Worm (Caenorhabditis elegans) whole organism, L2 larva: ENCODE measurements around the gene R05G6.9.

Source experiments
- F13H6.1 ChIP-seq: sonication (generic microtip); optimal IDR thresholded peaks from 2 replicates; lab custom pipeline; 2016; ENCODE audit warnings: missing genetic modification characterization, missing compliant biosample characterization
- R02D3.7 ChIP-seq: fragments of 150-350 bp; optimal IDR thresholded peaks from 2 replicates; lab custom pipeline; 2014; ENCODE audit warnings: missing biosample characterization, missing genetic modification characterization
- Y55F3AM.14 ChIP-seq: fragments of 200-800 bp; sonication (Bioruptor generic); optimal IDR thresholded peaks from 2 replicates; lab custom pipeline; 2018; ENCODE audit warnings: mild to moderate bottlenecking, missing genetic modification characterization, missing compliant biosample characterization
- ZK546.5 ChIP-seq: sonication (generic microtip); optimal IDR thresholded peaks from 2 replicates; lab custom pipeline; 2017; ENCODE audit warnings: missing biosample characterization, missing genetic modification characterization
- alr-1 ChIP-seq: fragments of 150-350 bp; optimal IDR thresholded peaks from 2 replicates; lab custom pipeline; 2014; ENCODE audit warnings: missing biosample characterization, missing genetic modification characterization
- aly-2 ChIP-seq: fragments of 150-350 bp; optimal IDR thresholded peaks from 2 replicates; lab custom pipeline; 2014; ENCODE audit warnings: missing biosample characterization, missing genetic modification characterization
- ama-1 ChIP-seq: fragments of 150-350 bp; optimal IDR thresholded peaks from 2 replicates; lab custom pipeline; 2018; ENCODE audit warnings: inconsistent platforms
- blmp-1 ChIP-seq: sonication (generic microtip); optimal IDR thresholded peaks from 2 replicates; lab custom pipeline; 2017; ENCODE audit warnings: missing genetic modification characterization, mild to moderate bottlenecking, missing compliant biosample characterization, antibody characterized with exemption, moderate library complexity; ENCODE audit not compliant: insufficient read depth
- crh-2 ChIP-seq: sonication (generic microtip); optimal IDR thresholded peaks from 2 replicates; lab custom pipeline; 2017; ENCODE audit warnings: missing biosample characterization, missing genetic modification characterization
- dmd-4 ChIP-seq: sonication (generic microtip); optimal IDR thresholded peaks from 2 replicates; lab custom pipeline; 2017; ENCODE audit warnings: missing biosample characterization, missing genetic modification characterization
- fos-1 ChIP-seq: fragments of 150-350 bp; optimal IDR thresholded peaks from 2 replicates; lab custom pipeline; 2014; ENCODE audit warnings: missing biosample characterization, missing genetic modification characterization
- gmeb-1 ChIP-seq: fragments of 150-350 bp; optimal IDR thresholded peaks from 2 replicates; lab custom pipeline; 2014; ENCODE audit warnings: missing biosample characterization, missing genetic modification characterization
- lin-11 ChIP-seq: fragments of 150-350 bp; sonication (generic microtip); optimal IDR thresholded peaks from 2 replicates; lab custom pipeline; 2014; ENCODE audit warnings: missing biosample characterization, missing genetic modification characterization, inconsistent platforms, mixed read lengths
- lin-13 ChIP-seq: fragments of 150-350 bp; optimal IDR thresholded peaks from 2 replicates; lab custom pipeline; 2014; ENCODE audit warnings: missing biosample characterization, missing genetic modification reagents, missing genetic modification characterization
- lsy-2 ChIP-seq, 2 experiments: fragments of 150-350 bp in 1 of 2; sonication (generic microtip) in 1 of 2; optimal IDR thresholded peaks; 2 replicates each; lab custom pipeline; 2014 to 2017; ENCODE audit warnings: missing biosample characterization in 2 of 2, missing genetic modification characterization in 2 of 2
- mbf-1 ChIP-seq: sonication (generic microtip); optimal IDR thresholded peaks from 2 replicates; lab custom pipeline; 2017; ENCODE audit warnings: missing biosample characterization, missing genetic modification characterization
- nhr-237 ChIP-seq: fragments of 150-350 bp; optimal IDR thresholded peaks from 2 replicates; lab custom pipeline; 2014; ENCODE audit warnings: missing biosample characterization, missing genetic modification characterization
- nhr-25 ChIP-seq: fragments of 150-350 bp; sonication (generic microtip); optimal IDR thresholded peaks from 3 replicates; lab custom pipeline; 2014; ENCODE audit warnings: missing biosample characterization, missing genetic modification characterization
- nhr-6 ChIP-seq: fragments of 150-350 bp; optimal IDR thresholded peaks from 2 replicates; lab custom pipeline; 2014; ENCODE audit warnings: missing biosample characterization, missing genetic modification characterization
- nhr-77 ChIP-seq: fragments of 150-350 bp; optimal IDR thresholded peaks from 2 replicates; lab custom pipeline; 2014; ENCODE audit warnings: missing biosample characterization, missing genetic modification characterization
- peb-1 ChIP-seq: fragments of 150-350 bp; optimal IDR thresholded peaks from 2 replicates; lab custom pipeline; 2014; ENCODE audit warnings: missing biosample characterization, missing genetic modification characterization
- sem-4 ChIP-seq: fragments of 150-350 bp; optimal IDR thresholded peaks from 2 replicates; lab custom pipeline; 2014; ENCODE audit warnings: missing biosample characterization, missing genetic modification reagents, missing genetic modification characterization
- sma-3 ChIP-seq: sonication (generic microtip); optimal IDR thresholded peaks from 2 replicates; lab custom pipeline; 2016; ENCODE audit warnings: missing genetic modification reagents, missing genetic modification characterization, missing compliant biosample characterization
- sma-9 ChIP-seq, 2 experiments: fragments of 150-350 bp in 1 of 2; sonication (generic microtip) in 1 of 2; optimal IDR thresholded peaks; 2 replicates each; lab custom pipeline; 2014 to 2016; ENCODE audit warnings: missing genetic modification characterization in 2 of 2, mild to moderate bottlenecking in 1 of 2, missing biosample characterization in 1 of 2, missing compliant biosample characterization in 1 of 2, missing genetic modification reagents in 1 of 2, moderate library complexity in 1 of 2
- snpc-4 ChIP-seq: fragments of 150-350 bp; optimal IDR thresholded peaks from 2 replicates; lab custom pipeline; 2014; ENCODE audit warnings: missing biosample characterization, missing genetic modification characterization
- unc-39 ChIP-seq: fragments of 150-350 bp; optimal IDR thresholded peaks from 2 replicates; lab custom pipeline; 2014; ENCODE audit warnings: missing biosample characterization, missing genetic modification characterization
- unc-55 ChIP-seq: fragments of 150-350 bp; sonication (generic microtip); optimal IDR thresholded peaks from 3 replicates; lab custom pipeline; 2014; ENCODE audit warnings: missing biosample characterization, missing genetic modification reagents, missing genetic modification characterization
- unc-62 ChIP-seq: fragments of 150-350 bp; optimal IDR thresholded peaks from 2 replicates; lab custom pipeline; 2014; ENCODE audit warnings: missing biosample characterization, missing genetic modification reagents, missing genetic modification characterization
- zag-1 ChIP-seq: fragments of 150-350 bp; optimal IDR thresholded peaks from 2 replicates; lab custom pipeline; 2014; ENCODE audit warnings: missing biosample characterization, missing genetic modification characterization
- ztf-4 ChIP-seq: fragments of 150-350 bp; optimal IDR thresholded peaks from 2 replicates; lab custom pipeline; 2014; ENCODE audit warnings: missing biosample characterization, missing genetic modification characterization

R05G6.9 gene

DNA sequence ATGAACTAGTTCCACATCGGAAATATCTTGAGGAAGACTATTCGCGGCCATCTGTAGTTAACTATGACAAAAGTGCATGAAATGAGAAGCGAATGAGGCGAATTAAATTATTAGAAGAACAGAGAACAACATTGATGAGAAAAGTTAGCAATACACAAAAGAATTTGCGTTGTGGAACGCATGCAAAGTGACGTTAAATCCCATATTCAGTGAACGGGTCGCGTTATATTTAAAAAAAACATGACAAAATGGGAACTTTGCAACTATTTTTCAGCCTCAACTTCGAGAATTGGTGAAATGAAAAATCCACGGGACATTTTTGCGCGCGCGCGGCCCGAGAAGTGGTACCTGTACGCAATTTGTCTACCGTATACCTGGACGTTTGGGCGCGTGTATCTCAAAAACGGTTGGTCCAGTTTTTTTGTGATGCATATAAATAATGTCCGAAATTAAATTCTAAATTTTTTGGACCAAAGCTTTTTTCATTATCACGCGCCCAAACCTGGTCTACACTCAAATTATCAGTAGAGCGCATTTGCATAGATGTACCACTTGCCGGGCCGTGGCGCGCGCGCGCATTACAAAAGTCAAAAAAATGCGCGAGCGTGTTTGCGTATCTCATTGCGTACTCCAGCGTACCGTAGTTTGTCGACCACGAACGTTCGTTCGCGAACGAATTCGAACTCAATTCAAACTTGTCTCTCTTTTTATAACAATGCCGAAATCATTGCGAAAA lies 31.9 kb upstream of the R05G6.9 start, which contains the start of the genes cdd-2 and oef-1:
Gene cdd-2 (minus strand): TSS at position 51 of the 736 bp plus-strand sequence.
Gene oef-1 (plus strand): TSS at position 575 of the 736 bp plus-strand sequence.
- TF ChIP-seq blmp-1 (no peak), alr-1 (tag; lab: Kevin White, UChicago) (no peak)

DNA sequence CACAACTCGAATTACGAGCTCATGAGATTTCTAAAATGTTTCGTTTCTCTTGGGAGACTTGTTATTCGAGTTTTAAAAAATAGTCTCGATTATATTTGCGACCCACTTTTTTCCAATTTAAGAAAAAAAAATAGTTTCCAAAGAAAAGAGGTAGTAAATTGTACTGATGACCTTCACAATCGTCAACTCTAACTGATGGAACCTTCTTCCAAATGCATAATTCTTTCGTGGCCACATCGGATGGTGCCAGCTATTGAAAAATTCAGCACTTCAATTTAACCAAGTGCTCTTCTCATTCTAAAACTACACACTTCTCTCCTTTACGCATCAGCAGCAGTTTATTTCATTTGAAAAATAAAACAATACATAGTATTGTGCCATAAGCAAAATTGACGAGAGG lies 27.6 kb upstream of the R05G6.9 start:
- TF ChIP-seq sem-4 (tag; lab: Kevin White, UChicago) (no peak), unc-62 (GFP tag; lab: Kevin White, UChicago) (no peak), nhr-25 (tag; lab: Kevin White, UChicago) (no peak), nhr-77 (tag; lab: Kevin White, UChicago) (no peak), R02D3.7 (no peak), F13H6.1 (tag; lab: Kevin White, UChicago) (no peak), gmeb-1 (no peak)
- TF ChIP-seq, all 48 proteins: peak for 0

DNA sequence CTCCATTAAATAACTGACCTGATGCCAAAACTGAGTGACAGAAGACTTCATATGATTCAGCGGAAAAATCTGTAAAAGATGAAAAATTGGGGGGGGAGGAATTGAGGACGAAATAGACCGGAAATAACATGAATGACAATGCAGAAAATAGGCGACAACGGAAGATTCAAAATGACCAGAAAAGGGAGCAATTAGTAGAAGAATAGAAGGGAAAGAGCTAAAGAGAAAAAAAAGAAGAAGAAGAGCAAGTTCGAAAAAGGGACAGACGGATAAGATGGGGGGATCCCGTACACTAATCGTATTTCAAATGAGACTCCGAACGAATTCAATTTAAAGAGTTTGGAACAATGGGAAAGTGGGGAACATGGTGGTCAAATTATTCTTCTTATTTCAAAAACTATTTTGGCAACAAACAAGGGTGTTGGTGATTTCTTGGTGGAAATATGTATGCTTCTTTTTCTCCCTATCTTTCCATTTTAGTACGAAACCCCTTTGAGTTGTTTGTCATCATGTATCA lies 26.5 kb upstream of the R05G6.9 start, which contains the start of gene R05G6.10:
Gene R05G6.10 (minus strand): TSS at position 51 of the 517 bp plus-strand sequence.
- TF ChIP-seq zag-1, result peak; percentile 2
- TF ChIP-seq nhr-25 (tag; lab: Kevin White, UChicago), result no peak

DNA sequence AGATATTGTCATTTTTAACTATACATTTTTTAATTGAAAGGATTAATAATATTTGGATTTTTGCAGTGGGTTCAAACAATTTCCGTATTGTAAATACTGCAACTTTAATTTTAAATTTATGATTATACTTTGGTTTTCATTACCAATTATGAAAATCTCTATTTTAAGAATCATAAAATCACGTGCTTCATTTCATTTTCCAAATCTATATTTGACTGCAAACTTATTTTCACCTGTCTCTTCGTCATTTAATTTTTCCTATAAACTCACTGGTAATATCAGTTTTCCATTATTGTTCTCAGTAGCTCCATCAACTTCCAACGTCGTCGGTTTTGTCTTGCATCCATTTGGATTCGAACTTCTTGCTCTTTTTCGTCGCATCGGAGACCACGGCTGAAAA lies 16.3 kb upstream of the R05G6.9 start, which contains the start of gene R05G6.1:
Gene R05G6.1 (plus strand): TSS at position 301 of the 400 bp plus-strand sequence.
- TF ChIP-seq peb-1 (tag; lab: Kevin White, UChicago) (no peak), lin-11 (tag; lab: Kevin White, UChicago) (no peak), nhr-6 (no peak), snpc-4 (no peak), nhr-25 (tag; lab: Kevin White, UChicago) (no peak), unc-39 (no peak), nhr-237 (tag; lab: Kevin White, UChicago) (no peak), sma-9 (GFP tag; optimal IDR thresholded peaks at IDR 0.05; lab: Kevin White, UChicago) (no peak), sma-9 (tag; optimal IDR thresholded peaks at IDR 0.05; lab: Kevin White, UChicago) (no peak), dmd-4 (tag; lab: Kevin White, UChicago) (no peak), zag-1 (no peak), Y55F3AM.14 (GFP tag; lab: Kevin White, UChicago) (no peak), unc-62 (GFP tag; lab: Kevin White, UChicago) (no peak), alr-1 (tag; lab: Kevin White, UChicago) (no peak), F13H6.1 (tag; lab: Kevin White, UChicago) (no peak), aly-2 (tag; lab: Kevin White, UChicago) (no peak), lin-13 (GFP tag; lab: Kevin White, UChicago) (no peak), crh-2 (tag; lab: Kevin White, UChicago) (no peak), mbf-1 (tag; lab: Kevin White, UChicago) (no peak), lsy-2 (tag; optimal IDR thresholded peaks at IDR 0.05; lab: Kevin White, UChicago) (no peak), ZK546.5 (no peak)

DNA sequence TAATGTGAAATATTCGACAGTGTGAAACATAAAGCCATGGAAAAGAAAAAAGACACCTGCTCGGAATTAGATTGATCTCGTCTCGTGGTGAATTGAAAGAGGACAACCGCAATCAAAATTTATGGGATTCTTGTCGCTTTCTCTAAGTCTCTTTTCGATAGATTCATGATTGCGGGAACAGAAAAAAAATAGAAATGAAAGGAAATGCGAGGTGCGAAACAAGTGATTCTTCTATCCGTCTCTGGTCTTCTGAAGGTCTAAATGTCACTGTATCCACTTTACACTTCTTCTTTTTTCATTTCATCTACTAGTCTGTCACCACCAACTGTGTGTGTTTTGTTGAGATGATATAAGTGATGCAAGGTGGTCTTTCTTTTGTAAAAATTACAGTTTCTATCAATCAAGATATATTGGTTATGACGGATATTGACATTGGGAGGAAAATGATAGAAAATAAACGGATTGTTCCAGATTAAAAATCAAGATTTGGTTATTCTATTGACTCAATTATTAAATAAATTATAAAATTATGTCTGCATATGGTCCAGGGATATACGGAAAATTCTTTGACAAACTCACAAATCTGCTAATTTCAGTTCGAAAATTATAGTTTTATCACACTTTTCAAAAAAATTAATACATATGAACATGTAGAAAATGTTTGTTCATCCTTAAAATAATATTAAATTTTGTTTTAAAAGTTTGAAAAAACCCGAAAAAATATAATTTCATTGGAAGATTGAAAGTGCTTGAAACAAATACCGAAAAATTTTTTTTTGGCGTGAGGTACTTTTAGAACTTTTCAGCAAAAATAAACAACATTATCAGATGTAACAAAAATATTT lies 14.4 kb upstream of the R05G6.9 start:
- TF ChIP-seq F13H6.1 (tag; lab: Kevin White, UChicago), result no peak
- TF ChIP-seq R02D3.7, result no peak
- TF ChIP-seq ztf-4 (tag; lab: Kevin White, UChicago), result no peak
- TF ChIP-seq unc-55 (GFP tag; lab: Kevin White, UChicago), result no peak
- peak; percentile 34 for TF ChIP-seq fos-1 (tag; lab: Kevin White, UChicago)
- TF ChIP-seq unc-39, result no peak
- TF ChIP-seq nhr-237 (tag; lab: Kevin White, UChicago), result no peak

DNA sequence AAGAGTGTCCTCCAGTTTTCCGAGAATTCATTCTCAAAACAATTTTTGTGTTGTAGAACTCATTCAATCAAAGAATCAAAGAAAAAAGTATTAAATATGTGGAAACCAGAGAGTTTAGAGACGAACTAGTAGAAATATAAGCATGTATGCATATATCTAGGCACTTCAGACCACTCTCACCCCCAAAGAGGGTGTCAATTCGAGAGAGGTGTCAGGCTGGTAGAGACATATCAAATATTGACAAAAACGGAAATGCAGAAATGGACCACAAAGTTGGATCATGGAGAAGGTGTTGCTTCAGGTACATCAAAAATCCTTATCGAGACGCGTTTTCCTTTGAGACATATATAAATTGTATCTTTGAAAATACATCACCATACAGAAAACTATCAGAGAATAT lies 7.7 kb upstream of the R05G6.9 start:
- TF ChIP-seq nhr-237 (tag; lab: Kevin White, UChicago), result no peak
- TF ChIP-seq ama-1 (lab: Kevin White, UChicago), result no peak
- TF ChIP-seq sma-3, result no peak
- no peak for TF ChIP-seq F13H6.1 (tag; lab: Kevin White, UChicago)
